Worm (Caenorhabditis elegans): Measurements from ENCODE around the gene cyp-25A4.
"Not testable (repeated sequence)": the region's sequence is repeated elsewhere in the genome, so short reads cannot be mapped to it uniquely, and the experiment has no call there.

Gene cyp-25A4

DNA sequence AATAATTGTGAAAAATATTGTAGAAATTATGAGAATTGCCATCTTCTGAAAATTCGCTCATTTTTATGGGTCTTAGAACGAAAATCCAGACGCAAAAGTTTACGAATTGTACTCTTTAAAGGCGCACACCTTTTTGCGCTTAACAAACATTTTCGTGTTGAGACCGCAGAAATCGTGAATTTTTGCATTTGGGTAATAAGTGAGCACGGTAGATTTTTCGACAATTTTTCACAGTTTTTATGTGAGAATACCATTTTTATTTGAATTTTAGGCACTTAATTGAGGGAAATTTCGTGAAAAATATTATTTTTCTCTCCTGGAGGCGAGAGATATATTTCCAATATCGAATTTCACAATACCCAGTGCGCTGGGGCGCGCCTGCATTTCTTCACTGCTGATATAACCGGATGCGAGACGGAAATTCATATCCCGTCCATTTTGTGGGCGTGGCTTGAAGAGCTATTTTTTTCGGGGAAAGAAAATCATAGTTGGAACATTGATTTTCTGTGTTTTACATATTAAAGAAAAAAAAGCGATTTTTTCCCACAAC, at the start of gene cyp-25A4:
cyp-25A4 (minus strand) TSS at position 51 of the 550 bp plus-strand sequence.
- not testable (repeated sequence) for TF ChIP-seq unc-62 (GFP tag; optimal IDR thresholded peaks at IDR 0.05)

DNA sequence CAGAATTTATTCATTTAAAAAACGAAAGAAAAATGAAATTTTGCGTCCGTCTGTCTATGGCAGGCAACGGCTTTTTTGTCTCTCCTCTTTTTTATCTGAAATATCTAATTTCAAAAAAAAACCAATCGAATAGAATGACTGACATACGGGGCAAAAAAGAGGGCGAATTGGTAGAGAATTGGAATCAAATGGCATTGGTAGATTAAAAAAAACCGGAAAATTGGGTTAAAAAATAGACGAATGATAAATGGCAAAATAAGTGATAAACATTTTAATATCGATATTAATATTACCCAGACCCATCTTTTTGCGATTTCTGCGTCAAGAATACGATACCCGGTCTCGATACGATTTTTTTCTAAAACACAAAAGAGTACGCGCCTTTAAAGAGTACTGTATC, 49.7 kb upstream of the cyp-25A4 start, which contains the start of gene tir-1:
tir-1 (minus strand) TSS at position 101 of the 400 bp plus-strand sequence.
- no peak for TF ChIP-seq unc-62 (GFP tag; optimal IDR thresholded peaks at IDR 0.05)

DNA sequence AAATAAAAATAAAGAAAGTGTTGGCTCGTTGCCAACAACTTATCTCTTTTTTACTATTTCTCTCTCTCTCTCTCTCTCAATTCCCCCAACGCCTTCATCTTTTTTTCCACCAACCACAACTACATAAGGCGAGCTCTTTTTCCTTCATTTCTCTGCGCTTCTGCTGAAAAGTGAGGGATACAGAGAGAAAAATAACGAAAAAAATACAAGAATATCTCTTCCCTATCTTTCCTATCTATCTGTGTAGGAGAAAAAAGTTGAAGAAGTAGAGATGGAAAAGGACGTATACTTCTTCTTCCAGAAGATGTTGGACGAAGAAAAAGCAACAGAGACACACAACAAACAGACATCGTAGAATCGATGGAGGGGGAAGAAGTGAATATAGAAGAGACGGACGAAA, 47.0 kb upstream of the cyp-25A4 start:
- TF ChIP-seq unc-62 (GFP tag; optimal IDR thresholded peaks at IDR 0.05), result no peak

DNA sequence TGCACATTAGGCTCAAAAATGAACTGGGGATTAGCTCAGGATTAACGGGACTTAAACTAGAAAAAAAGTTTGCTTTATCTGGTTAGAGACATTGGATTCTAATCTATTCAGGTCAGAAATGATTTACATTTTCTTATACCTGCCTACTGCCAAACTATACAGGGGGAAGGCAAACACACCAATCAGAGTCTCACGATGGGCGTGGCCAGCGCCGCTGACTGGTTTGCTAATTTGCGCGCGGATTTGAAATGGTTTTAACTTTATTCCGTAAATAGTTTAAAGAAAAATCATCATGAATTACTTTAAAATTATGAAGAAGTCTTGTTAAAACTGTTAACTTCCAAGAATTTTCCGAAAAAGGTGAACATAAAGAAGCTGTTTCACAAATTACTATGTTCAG, 46.5 kb upstream of the cyp-25A4 start:
- no peak for TF ChIP-seq unc-62 (GFP tag; optimal IDR thresholded peaks at IDR 0.05)

DNA sequence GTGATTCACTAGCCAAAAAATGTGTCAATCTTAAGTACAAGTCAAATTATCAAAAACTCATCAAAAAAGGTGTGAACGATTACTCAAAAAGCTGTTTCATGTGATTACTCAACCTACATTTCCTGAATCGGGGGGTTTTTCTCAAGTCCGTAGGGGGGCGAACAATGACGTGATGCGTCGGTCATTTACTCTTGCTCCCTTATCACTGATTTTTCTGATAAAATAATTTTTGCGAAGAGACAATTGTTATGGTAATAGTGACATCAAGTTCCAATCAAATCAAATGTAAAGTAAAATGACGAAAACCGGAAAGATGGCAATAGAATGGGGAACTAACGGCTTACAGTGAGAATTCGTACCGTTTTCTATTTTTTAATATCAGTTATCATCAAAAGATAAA, 42.1 kb upstream of the cyp-25A4 start:
- no peak for TF ChIP-seq unc-62 (GFP tag; optimal IDR thresholded peaks at IDR 0.05)

DNA sequence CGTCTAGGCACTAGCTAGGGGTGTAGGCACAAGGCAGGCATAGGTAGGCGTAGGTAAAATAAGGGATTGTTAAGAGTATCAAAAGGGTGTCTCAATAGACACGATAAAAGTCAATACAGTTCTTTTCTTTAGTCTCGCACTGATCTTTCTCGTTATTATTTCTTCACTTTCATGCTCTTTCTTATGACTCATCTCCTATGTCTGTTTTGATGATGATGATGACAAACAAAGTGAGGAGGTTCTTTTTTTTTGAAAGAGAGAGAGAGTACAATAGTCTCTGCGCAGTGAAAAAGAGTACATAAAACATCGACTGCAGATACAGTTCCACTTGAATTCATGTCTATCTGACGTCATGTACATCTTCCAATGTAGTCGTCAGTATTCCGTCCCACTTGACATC, 38.0 kb upstream of the cyp-25A4 start:
- no peak for TF ChIP-seq unc-62 (GFP tag; optimal IDR thresholded peaks at IDR 0.05)

DNA sequence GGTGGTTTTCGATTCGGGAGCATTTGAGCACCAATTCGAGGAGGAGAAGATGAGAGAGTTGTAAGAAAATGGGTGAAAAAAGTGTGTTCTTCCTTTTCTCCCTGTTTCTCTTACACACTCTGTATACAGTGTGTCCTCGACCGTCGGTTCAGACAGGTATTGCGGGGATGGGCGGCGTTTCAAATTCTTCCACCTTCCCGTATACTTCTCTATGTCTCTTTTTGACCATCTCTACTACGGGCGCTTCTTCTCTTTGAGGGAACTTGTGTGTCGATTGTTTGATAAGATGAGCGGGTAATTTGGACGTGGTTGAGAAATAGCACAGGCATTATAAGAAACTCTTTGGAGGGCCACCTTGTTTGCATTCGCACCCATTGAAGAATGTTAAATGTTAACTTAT, 35.7 kb upstream of the cyp-25A4 start:
- TF ChIP-seq unc-62 (GFP tag; optimal IDR thresholded peaks at IDR 0.05), result no peak

DNA sequence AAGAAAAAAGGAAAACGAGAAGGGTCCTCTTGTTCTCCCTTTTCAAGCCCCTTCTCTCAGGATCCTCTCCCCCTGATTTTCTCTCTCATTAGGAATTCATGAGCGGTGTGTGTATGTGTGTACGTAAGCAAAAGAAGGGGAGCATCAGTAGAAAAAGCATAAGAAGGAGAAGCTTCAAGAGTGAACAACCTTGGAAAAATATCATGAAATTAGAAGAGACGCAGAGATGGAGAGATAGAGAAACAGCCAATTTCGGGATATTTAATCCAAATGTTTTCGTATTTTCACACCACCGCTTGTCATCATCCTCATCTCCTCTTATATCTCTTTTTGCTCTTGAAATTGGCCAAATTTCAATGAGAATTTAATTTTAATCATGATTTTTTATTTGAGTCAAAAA, 31.3 kb upstream of the cyp-25A4 start:
- no peak for TF ChIP-seq unc-62 (GFP tag; optimal IDR thresholded peaks at IDR 0.05)

DNA sequence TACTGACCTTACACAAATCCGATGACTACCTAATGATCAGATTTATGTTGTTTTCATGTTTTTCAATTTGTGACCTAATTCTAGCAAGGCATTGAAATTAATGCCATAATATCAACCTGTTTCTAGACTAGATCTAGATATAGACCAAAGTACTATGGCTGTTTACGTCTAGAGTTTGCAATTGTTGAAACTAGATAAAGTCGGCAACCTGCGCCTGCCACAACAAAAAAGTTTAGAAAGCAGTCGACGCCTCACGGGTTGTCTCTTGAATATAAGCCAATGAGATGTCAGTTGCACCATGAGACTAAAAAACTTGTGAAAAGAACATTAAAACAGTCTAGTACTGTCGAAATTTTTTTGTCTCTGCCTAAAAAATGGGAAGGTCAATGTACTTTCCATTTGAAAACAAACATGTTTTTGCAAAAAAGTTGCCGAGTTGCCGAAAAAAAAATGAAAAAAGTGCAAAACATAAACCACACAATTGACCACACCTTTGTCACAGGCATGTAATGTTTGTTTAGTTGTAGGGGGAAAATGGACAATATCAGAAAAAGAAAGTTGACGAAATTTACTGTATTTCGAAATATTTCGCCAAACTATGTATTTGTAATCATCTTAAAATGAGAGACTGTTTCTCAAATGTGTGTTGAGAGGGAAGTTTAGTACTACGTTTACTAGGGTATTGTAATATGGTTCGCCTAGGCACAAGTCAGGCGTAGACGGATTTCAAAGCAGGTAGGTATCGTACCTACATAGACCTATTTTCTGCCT, 27.3 kb upstream of the cyp-25A4 start:
- TF ChIP-seq unc-62 (GFP tag; optimal IDR thresholded peaks at IDR 0.05), result no peak

DNA sequence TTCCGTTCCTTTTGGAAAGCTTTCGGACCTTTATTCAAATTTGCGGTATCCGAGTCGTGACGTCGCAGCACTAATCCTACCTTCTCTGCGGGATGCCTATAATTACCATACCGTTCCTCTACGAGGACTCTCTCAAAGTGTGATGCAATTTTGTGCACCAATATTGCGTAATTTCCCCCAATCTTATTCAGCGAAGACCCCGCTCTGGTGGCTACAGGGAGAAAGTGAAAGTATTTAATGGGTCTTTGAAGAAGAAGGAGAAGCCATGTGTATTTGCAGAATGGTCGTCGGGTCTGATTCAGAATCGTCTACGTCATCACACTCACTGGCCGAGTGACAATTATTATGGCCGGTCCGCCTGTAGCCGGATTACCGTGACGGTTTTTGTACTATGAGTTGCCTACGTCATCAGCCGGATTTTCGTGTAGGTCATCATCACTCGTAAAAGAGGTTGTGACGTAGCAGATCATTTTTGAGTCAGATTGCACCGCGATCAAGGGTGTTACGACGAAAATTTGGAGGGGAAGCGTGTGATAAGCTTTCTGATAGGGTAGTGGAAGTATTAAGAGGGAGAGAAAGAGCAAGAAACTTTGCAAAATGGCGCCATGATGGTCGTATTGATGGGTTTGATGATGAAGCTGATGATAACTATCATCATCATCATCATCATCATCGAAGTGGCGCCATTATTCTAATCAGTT, 24.5 kb upstream of the cyp-25A4 start:
- no peak for TF ChIP-seq unc-62 (GFP tag; optimal IDR thresholded peaks at IDR 0.05)

DNA sequence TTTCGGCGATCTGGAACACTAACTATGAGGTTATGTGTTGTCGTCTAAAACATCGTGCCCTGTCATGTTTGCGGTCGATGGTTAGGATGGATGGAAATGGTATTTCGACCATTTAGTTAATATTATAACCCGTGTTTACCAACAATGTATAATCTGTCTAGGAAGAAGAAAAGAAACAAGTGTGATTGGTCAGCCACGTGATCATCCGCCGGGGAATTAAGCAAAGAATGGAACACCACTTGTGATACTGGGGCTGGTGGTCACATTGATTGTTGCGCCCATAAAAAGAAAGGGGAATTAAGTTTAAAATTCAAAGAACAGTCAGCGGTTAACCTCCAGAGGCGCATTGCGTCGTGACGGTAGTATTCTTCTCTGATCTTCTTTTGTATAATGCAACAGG, 23.7 kb upstream of the cyp-25A4 start:
- no peak for TF ChIP-seq unc-62 (GFP tag; optimal IDR thresholded peaks at IDR 0.05)

DNA sequence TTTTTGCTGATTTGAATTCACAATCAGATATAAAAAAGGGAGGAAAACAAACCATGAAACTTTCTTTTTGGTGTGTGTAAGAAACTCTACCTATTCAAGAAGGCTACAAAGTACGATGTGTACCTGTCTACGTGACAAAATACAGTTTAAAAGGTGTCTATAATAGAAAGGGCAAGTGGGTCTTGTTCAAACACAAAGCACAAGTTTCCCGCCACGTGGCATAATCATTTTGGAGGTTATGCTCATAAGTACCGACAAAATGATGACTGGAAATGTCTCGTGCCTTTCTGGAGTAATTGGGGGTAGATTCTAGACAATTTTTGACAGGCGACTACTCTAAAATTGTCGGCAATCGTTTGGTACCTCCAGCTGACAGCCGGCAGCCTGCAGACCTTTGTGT, 23.0 kb upstream of the cyp-25A4 start:
- no peak for TF ChIP-seq unc-62 (GFP tag; optimal IDR thresholded peaks at IDR 0.05)

DNA sequence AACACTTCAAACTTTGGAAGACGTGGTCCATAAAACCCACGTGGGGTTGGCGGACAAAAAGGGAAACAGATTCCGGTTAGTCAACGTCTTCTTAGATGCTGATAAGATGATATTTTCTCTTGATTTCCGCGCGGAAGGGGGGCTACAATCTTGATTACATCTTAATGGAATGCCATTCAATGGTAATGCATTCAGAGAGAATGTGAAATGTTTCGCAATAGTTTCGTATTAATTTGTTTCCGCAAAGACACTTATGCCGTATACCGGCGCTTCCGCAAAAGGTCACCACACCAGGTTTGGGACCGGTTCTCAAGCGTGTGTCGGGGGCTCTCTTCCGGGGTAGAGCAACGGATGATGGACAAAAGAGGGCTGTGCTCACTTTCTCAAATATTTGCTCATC, 22.6 kb upstream of the cyp-25A4 start:
- no peak for TF ChIP-seq unc-62 (GFP tag; optimal IDR thresholded peaks at IDR 0.05)

DNA sequence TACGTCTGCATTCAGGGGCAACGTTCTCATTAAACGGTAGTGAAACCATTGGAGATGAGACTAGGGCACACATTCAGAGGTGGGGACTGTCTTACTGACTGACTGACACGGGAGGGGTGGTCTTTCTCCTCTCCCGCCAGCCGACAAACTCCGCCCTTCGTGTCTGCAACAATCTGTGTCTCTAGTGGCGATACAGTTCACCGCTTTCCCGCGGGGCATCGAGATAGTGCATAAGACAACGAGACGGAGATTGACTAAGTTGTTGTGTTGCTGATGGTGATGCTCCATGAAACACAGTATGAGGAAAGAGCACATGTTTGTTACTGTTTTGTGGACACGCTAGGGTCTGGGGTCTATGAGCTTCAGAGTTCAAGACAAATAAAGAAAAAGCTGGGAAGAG, 21.5 kb upstream of the cyp-25A4 start:
- TF ChIP-seq unc-62 (GFP tag; optimal IDR thresholded peaks at IDR 0.05), result no peak

DNA sequence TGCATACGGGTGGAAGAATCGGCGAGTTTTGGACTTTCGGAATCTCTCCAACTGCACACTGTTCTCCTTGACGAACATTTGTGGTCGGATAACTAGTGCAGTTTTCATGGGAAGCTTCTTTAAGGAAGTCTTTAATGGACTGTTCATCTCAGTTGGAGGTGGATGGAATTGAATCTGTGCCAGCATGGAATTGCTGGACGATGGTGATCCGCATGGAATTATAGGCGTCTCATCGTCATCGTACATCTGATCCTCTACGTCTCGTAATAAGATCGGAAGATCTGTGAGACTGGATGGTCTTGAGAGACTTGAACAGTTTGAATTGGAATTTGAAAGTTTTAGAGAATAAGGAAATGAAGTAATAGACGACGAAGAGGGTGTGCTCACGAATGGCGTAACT, 21.1 kb upstream of the cyp-25A4 start:
- no peak for TF ChIP-seq unc-62 (GFP tag; optimal IDR thresholded peaks at IDR 0.05)

DNA sequence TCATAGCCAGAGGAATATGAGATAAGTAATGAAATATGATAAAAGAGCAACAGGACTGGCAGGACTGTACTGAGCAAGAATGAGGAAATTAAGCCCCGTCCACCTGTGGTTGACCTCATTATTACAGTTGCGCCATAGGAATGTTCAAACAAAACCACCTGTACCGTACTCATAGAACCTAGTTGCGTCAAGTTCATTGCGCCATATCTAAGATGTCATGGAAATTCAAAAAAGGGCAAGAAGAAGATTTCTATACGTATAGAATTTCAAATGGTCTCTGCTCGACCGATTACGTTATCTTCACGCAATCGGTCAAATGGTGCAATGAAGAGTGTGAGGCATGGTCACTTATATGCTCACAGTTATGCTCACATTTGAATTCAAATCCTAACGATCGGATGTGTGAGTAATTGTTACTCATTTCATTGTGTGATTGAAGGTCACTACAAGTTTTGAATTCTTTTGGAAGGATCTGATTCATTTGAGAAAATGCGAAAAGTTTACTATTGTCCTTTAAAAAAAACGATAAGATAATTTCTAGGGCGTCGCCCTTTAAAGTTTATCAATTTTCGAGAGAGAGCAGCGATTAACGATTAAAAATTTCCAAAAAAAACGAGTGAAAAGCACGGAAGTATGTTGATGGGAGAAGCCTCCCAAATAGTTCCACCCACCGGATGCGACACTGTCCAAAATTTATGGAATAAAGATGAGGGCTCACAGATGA, 20.0 kb upstream of the cyp-25A4 start:
- TF ChIP-seq unc-62 (GFP tag; optimal IDR thresholded peaks at IDR 0.05), result no peak
